Worm (Caenorhabditis elegans): ENCODE measurements around the gene scrm-3.
A peak's percentile ranks its signal among the peaks of the same experiment; 100 is the strongest.
"Not testable (repeated sequence)": the region's sequence is repeated elsewhere in the genome, so short reads cannot be mapped to it uniquely, and the experiment has no call there.

The scrm-3 gene

ce11 chrV:3388299-3388698 lies 31.3 kb upstream of the scrm-3 start:
- peak; percentile 61 for TF ChIP-seq F13H6.1 (tag; optimal IDR thresholded peaks at IDR 0.05)
- TF ChIP-seq sma-9 (GFP tag; optimal IDR thresholded peaks at IDR 0.05), result peak; percentile 91
- TF ChIP-seq sma-9 (tag; optimal IDR thresholded peaks at IDR 0.05), result no peak
- no peak for TF ChIP-seq nhr-25 (tag; optimal IDR thresholded peaks at IDR 0.05)
- TF ChIP-seq zag-1 (tag; optimal IDR thresholded peaks at IDR 0.05), result no peak
- TF ChIP-seq gmeb-1 (tag; optimal IDR thresholded peaks at IDR 0.05), result no peak
- TF ChIP-seq mdl-1 (tag; optimal IDR thresholded peaks at IDR 0.05), result no peak
- peak; percentile 17 for TF ChIP-seq egl-27 (tag; optimal IDR thresholded peaks at IDR 0.05)
- TF ChIP-seq C34F6.9 (tag; optimal IDR thresholded peaks at IDR 0.05), result peak; percentile 4
- peak in 1 of 2 experiments; percentile 27 for TF ChIP-seq lsy-2 (tag; optimal IDR thresholded peaks at IDR 0.05)
- TF ChIP-seq nhr-129 (tag; optimal IDR thresholded peaks at IDR 0.05), result peak; percentile 31
- TF ChIP-seq fos-1 (tag; optimal IDR thresholded peaks at IDR 0.05), result peak; percentile 29
- TF ChIP-seq elt-1 (tag; optimal IDR thresholded peaks at IDR 0.05), result no peak
- TF ChIP-seq ceh-16 (tag; optimal IDR thresholded peaks at IDR 0.05), result no peak
- TF ChIP-seq nhr-11 (tag; optimal IDR thresholded peaks at IDR 0.05), result no peak
- no peak for TF ChIP-seq ztf-11 (tag; optimal IDR thresholded peaks at IDR 0.05)
- no peak for TF ChIP-seq nhr-6 (tag; optimal IDR thresholded peaks at IDR 0.05)

ce11 chrV:3376973-3377372 lies 20.0 kb upstream of the scrm-3 start, which contains the start of gene srbc-2:
srbc-2 (minus strand) TSS chrV:3377073.
- no peak for TF ChIP-seq R02D3.7 (tag; optimal IDR thresholded peaks at IDR 0.05)
- TF ChIP-seq sem-4 (tag; optimal IDR thresholded peaks at IDR 0.05), result no peak
- TF ChIP-seq unc-39 (tag; optimal IDR thresholded peaks at IDR 0.05), result no peak
- TF ChIP-seq lin-13 (GFP tag; optimal IDR thresholded peaks at IDR 0.05), result no peak
- TF ChIP-seq unc-55 (GFP tag; optimal IDR thresholded peaks at IDR 0.05), result no peak
- TF ChIP-seq nhr-77 (tag; optimal IDR thresholded peaks at IDR 0.05), result no peak
- TF ChIP-seq elt-3 (tag; optimal IDR thresholded peaks at IDR 0.05), result no peak
- no peak for TF ChIP-seq mbf-1 (tag; optimal IDR thresholded peaks at IDR 0.05)
- TF ChIP-seq ceh-16 (tag; optimal IDR thresholded peaks at IDR 0.05), result no peak
- TF ChIP-seq F13H6.1 (tag; optimal IDR thresholded peaks at IDR 0.05), result no peak
- TF ChIP-seq nhr-6 (tag; optimal IDR thresholded peaks at IDR 0.05), result no peak
- no peak for TF ChIP-seq sma-3 (GFP tag; optimal IDR thresholded peaks at IDR 0.05)

- no peak for TF ChIP-seq C34F6.9 (tag; optimal IDR thresholded peaks at IDR 0.05)
- no peak for TF ChIP-seq sma-9 (GFP tag; optimal IDR thresholded peaks at IDR 0.05)
- TF ChIP-seq sma-9 (tag; optimal IDR thresholded peaks at IDR 0.05), result no peak
- no peak for TF ChIP-seq aly-2 (tag; optimal IDR thresholded peaks at IDR 0.05)
- no peak for TF ChIP-seq nhr-10 (tag; optimal IDR thresholded peaks at IDR 0.05)
- no peak for TF ChIP-seq Y55F3AM.14 (GFP tag; optimal IDR thresholded peaks at IDR 0.05)
- TF ChIP-seq lsy-2 (tag; optimal IDR thresholded peaks at IDR 0.05), result no peak
- TF ChIP-seq snpc-4 (tag; optimal IDR thresholded peaks at IDR 0.05), result no peak
- TF ChIP-seq sma-3 (GFP tag; optimal IDR thresholded peaks at IDR 0.05), result no peak
- no peak for TF ChIP-seq unc-55 (GFP tag; optimal IDR thresholded peaks at IDR 0.05)
- TF ChIP-seq gmeb-1 (tag; optimal IDR thresholded peaks at IDR 0.05), result no peak
- TF ChIP-seq nhr-25 (tag; optimal IDR thresholded peaks at IDR 0.05), result no peak
- TF ChIP-seq unc-62 (GFP tag; optimal IDR thresholded peaks at IDR 0.05), result no peak
Measured at ce11 chrV:3372673-3373072, 15.7 kb upstream of the scrm-3 start, which contains the start of gene srx-121. srx-121 (minus strand) TSS chrV:3372773.

- TF ChIP-seq nhr-77, zag-1, mdl-1 (tag; optimal IDR thresholded peaks at IDR 0.05): not testable (repeated sequence)
Measured at ce11 chrV:3367773-3368172, 10.8 kb upstream of the scrm-3 start, which contains the start of gene C04E12.2. C04E12.2 (plus strand) TSS chrV:3368073.

- TF ChIP-seq nhr-12 (tag; optimal IDR thresholded peaks at IDR 0.05), result no peak
- TF ChIP-seq crh-2 (tag; optimal IDR thresholded peaks at IDR 0.05), result no peak
- TF ChIP-seq sma-9 (GFP tag; optimal IDR thresholded peaks at IDR 0.05), result no peak
- TF ChIP-seq sma-9 (tag; optimal IDR thresholded peaks at IDR 0.05), result no peak
- TF ChIP-seq peb-1 (tag; optimal IDR thresholded peaks at IDR 0.05), result no peak
- no peak for TF ChIP-seq sma-3 (GFP tag; optimal IDR thresholded peaks at IDR 0.05)
- no peak for TF ChIP-seq lin-13 (GFP tag; optimal IDR thresholded peaks at IDR 0.05)
- no peak for TF ChIP-seq egl-27 (tag; optimal IDR thresholded peaks at IDR 0.05)
Measured at ce11 chrV:3362475-3362874, 5.5 kb upstream of the scrm-3 start, which contains the start of gene C04E12.4. C04E12.4 (plus strand) TSS chrV:3362775.
